Fruit fly (Drosophila melanogaster) whole organism, embryonic: Measurements from ENCODE around the gene schlank.

Experiments
- Adf1 ChIP-seq: fragments of 200-800 bp; sonication (Bioruptor generic); IDR thresholded peaks from 2 replicates; pipeline ENCODE4 v1.3.6; 2022; ENCODE audit warnings: missing biosample characterization, missing genetic modification characterization
- Aef1 ChIP-seq: fragments of 200-800 bp; sonication (Bioruptor generic); IDR thresholded peaks from 3 replicates; pipeline ENCODE4 v1.3.6; 2022; ENCODE audit warnings: missing biosample characterization, missing genetic modification characterization
- BtbVII ChIP-seq: fragments of 200-800 bp; sonication (Bioruptor generic); optimal IDR thresholded peaks from 3 replicates; lab custom pipeline; 2017; ENCODE audit warnings: missing biosample characterization, mild to moderate bottlenecking, missing genetic modification characterization
- CG1024 ChIP-seq: fragments of 200-800 bp; sonication (Bioruptor generic); IDR thresholded peaks from 2 replicates; pipeline ENCODE4 v1.3.6; 2022; ENCODE audit warnings: missing biosample characterization, missing genetic modification characterization
- CG12219 ChIP-seq: fragments of 200-800 bp; sonication (Bioruptor generic); optimal IDR thresholded peaks from 3 replicates; lab custom pipeline; 2018; ENCODE audit warnings: missing biosample characterization, mild to moderate bottlenecking, missing genetic modification characterization
- CG13894 ChIP-seq: fragments of 200-800 bp; sonication (Bioruptor generic); optimal IDR thresholded peaks from 3 replicates; lab custom pipeline; 2018; ENCODE audit warnings: missing biosample characterization, mild to moderate bottlenecking, missing genetic modification characterization, moderate library complexity
- CG1832 ChIP-seq: fragments of 200-800 bp; sonication (Bioruptor generic); optimal IDR thresholded peaks from 2 replicates; lab custom pipeline; 2017; ENCODE audit warnings: missing biosample characterization, mild to moderate bottlenecking, missing genetic modification characterization, inconsistent platforms
- CG31388 ChIP-seq: fragments of 200-800 bp; sonication (Bioruptor generic); optimal IDR thresholded peaks from 2 replicates; lab custom pipeline; 2016; ENCODE audit warnings: missing biosample characterization, missing genetic modification characterization
- CG3163 ChIP-seq: fragments of 200-800 bp; sonication (Bioruptor generic); optimal IDR thresholded peaks from 3 replicates; lab custom pipeline; 2016; ENCODE audit warnings: missing biosample characterization, missing genetic modification characterization
- CG7372 ChIP-seq: fragments of 200-800 bp; sonication (Bioruptor generic); IDR thresholded peaks from 2 replicates; pipeline ENCODE4 v1.3.6; 2022; ENCODE audit warnings: missing biosample characterization, missing genetic modification characterization
- CG7963 ChIP-seq: fragments of 200-800 bp; sonication (Bioruptor generic); IDR thresholded peaks from 3 replicates; pipeline ENCODE4 v1.3.6; 2022; ENCODE audit warnings: missing biosample characterization, missing genetic modification characterization; ENCODE audit not compliant: partially characterized antibody
- CG8765 ChIP-seq: fragments of 200-800 bp; sonication (Bioruptor generic); IDR thresholded peaks from 2 replicates; pipeline ENCODE4 v1.3.6; 2022; ENCODE audit warnings: missing biosample characterization, missing genetic modification characterization
- CG9437 ChIP-seq: fragments of 200-800 bp; sonication (Bioruptor generic); optimal IDR thresholded peaks from 2 replicates; lab custom pipeline; 2018; ENCODE audit warnings: missing biosample characterization, mild to moderate bottlenecking, missing genetic modification characterization
- CG9727 ChIP-seq: fragments of 200-800 bp; sonication (Bioruptor generic); optimal IDR thresholded peaks from 3 replicates; lab custom pipeline; 2017; ENCODE audit warnings: missing biosample characterization, mild to moderate bottlenecking, missing genetic modification characterization
- CHES-1-like ChIP-seq: fragments of 200-800 bp; sonication (Bioruptor generic); optimal IDR thresholded peaks from 2 replicates; lab custom pipeline; 2016; ENCODE audit warnings: missing biosample characterization, missing genetic modification characterization
- Dbx ChIP-seq: fragments of 200-800 bp; sonication (Bioruptor generic); IDR thresholded peaks from 3 replicates; pipeline ENCODE4 v1.3.6; 2022; ENCODE audit warnings: missing biosample characterization, missing genetic modification characterization
- E2f1 ChIP-seq: fragments of 200-800 bp; sonication (Bioruptor generic); IDR thresholded peaks from 2 replicates; pipeline ENCODE4 v1.3.6; 2022; ENCODE audit warnings: missing biosample characterization, missing genetic modification characterization
- Ets97D ChIP-seq: fragments of 200-800 bp; sonication (Bioruptor generic); optimal IDR thresholded peaks from 3 replicates; lab custom pipeline; 2016; ENCODE audit warnings: missing biosample characterization, missing genetic modification characterization
- HmgD ChIP-seq: fragments of 200-800 bp; sonication (Bioruptor generic); optimal IDR thresholded peaks from 3 replicates; lab custom pipeline; 2016; ENCODE audit warnings: missing biosample characterization, missing genetic modification characterization
- HmgZ ChIP-seq: fragments of 200-800 bp; sonication (Bioruptor generic); optimal IDR thresholded peaks from 2 replicates; lab custom pipeline; 2018; ENCODE audit warnings: missing biosample characterization, mild to moderate bottlenecking, missing genetic modification characterization
- Hsf ChIP-seq: fragments of 200-800 bp; sonication (Bioruptor generic); optimal IDR thresholded peaks from 3 replicates; lab custom pipeline; 2016; ENCODE audit warnings: missing biosample characterization, missing genetic modification characterization
- Lim3 ChIP-seq: fragments of 200-800 bp; sonication (Bioruptor generic); IDR thresholded peaks from 2 replicates; pipeline ENCODE4 v1.3.6; 2022; ENCODE audit warnings: missing biosample characterization, missing genetic modification characterization
- Med ChIP-seq: fragments of 200-800 bp; sonication (Bioruptor generic); peaks from one replicate; lab custom pipeline; 2016; ENCODE audit warnings: missing biosample characterization, missing genetic modification characterization, mild to moderate bottlenecking, inconsistent platforms, moderate library complexity
- Neu2 ChIP-seq: fragments of 200-800 bp; sonication (Bioruptor generic); optimal IDR thresholded peaks from 3 replicates; lab custom pipeline; 2016; ENCODE audit warnings: missing biosample characterization, missing genetic modification characterization, borderline replicate concordance
- Side ChIP-seq: fragments of 200-800 bp; sonication (Bioruptor generic); optimal IDR thresholded peaks from 2 replicates; lab custom pipeline; 2016; ENCODE audit warnings: missing biosample characterization, missing genetic modification characterization
- Sox102F ChIP-seq: fragments of 200-800 bp; sonication (Bioruptor generic); optimal IDR thresholded peaks from 2 replicates; lab custom pipeline; 2018; ENCODE audit warnings: missing biosample characterization, mild to moderate bottlenecking, missing genetic modification characterization, moderate library complexity
- Sry-β ChIP-seq: fragments of 200-800 bp; sonication (Bioruptor generic); optimal IDR thresholded peaks from 2 replicates; lab custom pipeline; 2018; ENCODE audit warnings: missing biosample characterization, mild to moderate bottlenecking, missing genetic modification characterization, moderate library complexity
- Trl ChIP-seq, 3 experiments: fragments of >200 bp in 2 of 3; fragments of 200-800 bp in 1 of 3; sonication (Bioruptor generic) in 1 of 3; optimal IDR thresholded peaks; 2 replicates in 1 of 3; 3 replicates in 2 of 3; lab custom pipeline; 2016 to 2017; ENCODE audit warnings: missing biosample characterization in 1 of 3, missing genetic modification characterization in 1 of 3
- al ChIP-seq: fragments of 200-800 bp; sonication (Bioruptor generic); IDR thresholded peaks from 2 replicates; pipeline ENCODE4 v1.3.6; 2022; ENCODE audit warnings: missing biosample characterization, missing genetic modification characterization
- cg ChIP-seq: fragments of 200-800 bp; sonication (Bioruptor generic); optimal IDR thresholded peaks from 3 replicates; lab custom pipeline; 2019; ENCODE audit warnings: missing biosample characterization, mild to moderate bottlenecking, missing genetic modification characterization, moderate library complexity
- chinmo ChIP-seq: fragments of 200-800 bp; sonication (Bioruptor generic); IDR thresholded peaks from 4 replicates; pipeline ENCODE4 v1.3.6; 2022; ENCODE audit warnings: missing biosample characterization, missing genetic modification characterization; ENCODE audit not compliant: partially characterized antibody
- croc ChIP-seq: fragments of 200-800 bp; sonication (Bioruptor generic); conservative IDR thresholded peaks from 3 replicates; pipeline ENCODE4 v1.3.6; 2022; ENCODE audit warnings: missing biosample characterization, missing genetic modification characterization
- ems ChIP-seq: fragments of 200-800 bp; sonication (Bioruptor generic); optimal IDR thresholded peaks from 3 replicates; lab custom pipeline; 2016; ENCODE audit warnings: missing biosample characterization, missing genetic modification characterization
- en ChIP-seq: fragments of 200-800 bp; sonication (Bioruptor generic); optimal IDR thresholded peaks from 2 replicates; lab custom pipeline; 2016; ENCODE audit warnings: missing biosample characterization, missing genetic modification characterization
- esg ChIP-seq: fragments of 200-800 bp; sonication (Bioruptor generic); conservative IDR thresholded peaks from 2 replicates; pipeline ENCODE4 v1.3.6; 2022; ENCODE audit warnings: missing biosample characterization, missing genetic modification characterization
- exex ChIP-seq: fragments of 200-800 bp; sonication (Bioruptor generic); optimal IDR thresholded peaks from 4 replicates; lab custom pipeline; 2018; ENCODE audit warnings: missing biosample characterization, mild to moderate bottlenecking, missing genetic modification characterization, moderate library complexity
- fd96Cb ChIP-seq: fragments of 200-800 bp; sonication (Bioruptor generic); optimal IDR thresholded peaks from 2 replicates; lab custom pipeline; 2018; ENCODE audit warnings: missing biosample characterization, mild to moderate bottlenecking, missing genetic modification characterization, moderate library complexity
- gcm2 ChIP-seq: fragments of 200-800 bp; sonication (Bioruptor generic); optimal IDR thresholded peaks from 2 replicates; lab custom pipeline; 2016; ENCODE audit warnings: missing biosample characterization, missing genetic modification characterization
- hbn ChIP-seq: fragments of 200-800 bp; sonication (Bioruptor generic); IDR thresholded peaks from 2 replicates; pipeline ENCODE4 v1.3.6; 2022; ENCODE audit warnings: missing biosample characterization, missing genetic modification characterization; ENCODE audit not compliant: partially characterized antibody
- hth ChIP-seq: fragments of >200 bp; optimal IDR thresholded peaks from 2 replicates; lab custom pipeline; 2017; ENCODE audit warnings: inconsistent platforms
- lola ChIP-seq, 3 experiments: fragments of >200 bp in 2 of 3; fragments of 200-800 bp in 1 of 3; sonication (Bioruptor generic) in 1 of 3; optimal IDR thresholded peaks; 2 replicates each; lab custom pipeline; 2017 to 2019; ENCODE audit warnings: missing biosample characterization in 3 of 3, missing genetic modification characterization in 3 of 3, mild to moderate bottlenecking in 1 of 3, moderate library complexity in 1 of 3
- nom ChIP-seq: fragments of 200-800 bp; sonication (Bioruptor generic); optimal IDR thresholded peaks from 2 replicates; lab custom pipeline; 2017; ENCODE audit warnings: missing biosample characterization, missing genetic modification characterization, mild to moderate bottlenecking, moderate library complexity, missing genetic modification reagents
- slbo ChIP-seq: fragments of 200-800 bp; sonication (Bioruptor generic); IDR thresholded peaks from 2 replicates; pipeline ENCODE4 v1.3.6; 2022; ENCODE audit warnings: missing biosample characterization, missing genetic modification characterization
- sqz ChIP-seq: fragments of 200-800 bp; sonication (Bioruptor generic); optimal IDR thresholded peaks from 3 replicates; lab custom pipeline; 2018; ENCODE audit warnings: missing biosample characterization, mild to moderate bottlenecking, missing genetic modification characterization
- zf30C ChIP-seq: fragments of 200-800 bp; sonication (Bioruptor generic); optimal IDR thresholded peaks from 3 replicates; lab custom pipeline; 2018; ENCODE audit warnings: missing biosample characterization, mild to moderate bottlenecking, missing genetic modification characterization
- zfh1 ChIP-seq: fragments of 200-800 bp; sonication (Bioruptor generic); IDR thresholded peaks from 3 replicates; pipeline ENCODE4 v1.3.6; 2022; ENCODE audit warnings: missing biosample characterization, missing genetic modification characterization

The schlank gene

DNA sequence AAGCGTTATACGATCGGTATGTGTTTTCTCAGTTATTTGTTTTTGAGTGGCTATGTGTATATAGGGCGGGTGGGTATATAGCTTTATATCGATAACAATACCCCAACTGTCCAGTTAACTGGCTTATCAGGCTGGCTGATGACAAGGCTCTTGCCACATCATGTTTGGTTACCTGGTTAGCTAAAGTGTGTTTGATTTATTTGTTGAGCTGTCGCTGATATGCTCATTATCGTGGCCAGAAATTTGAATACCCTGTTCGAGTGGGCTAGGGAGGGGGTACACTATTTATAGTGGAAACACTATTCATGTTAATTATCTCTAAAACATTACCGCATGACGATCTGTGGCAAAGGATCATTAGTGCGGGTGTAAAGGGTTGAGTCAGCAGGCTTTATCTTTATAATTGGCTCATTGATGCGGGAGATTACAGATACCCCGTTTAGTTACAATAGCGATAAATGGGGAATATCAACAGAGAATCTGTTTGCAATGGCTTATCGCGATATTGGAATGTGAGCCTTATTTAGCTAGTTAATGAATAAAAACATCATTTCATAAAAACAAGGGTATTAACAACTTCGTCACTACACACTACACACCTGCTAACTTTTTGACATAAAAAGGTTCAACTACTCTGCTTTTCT lies 14.0 kb downstream of the schlank start (continued):
- peak; percentile 87 for TF ChIP-seq exex (tag; lab: Kevin White, UChicago)

DNA sequence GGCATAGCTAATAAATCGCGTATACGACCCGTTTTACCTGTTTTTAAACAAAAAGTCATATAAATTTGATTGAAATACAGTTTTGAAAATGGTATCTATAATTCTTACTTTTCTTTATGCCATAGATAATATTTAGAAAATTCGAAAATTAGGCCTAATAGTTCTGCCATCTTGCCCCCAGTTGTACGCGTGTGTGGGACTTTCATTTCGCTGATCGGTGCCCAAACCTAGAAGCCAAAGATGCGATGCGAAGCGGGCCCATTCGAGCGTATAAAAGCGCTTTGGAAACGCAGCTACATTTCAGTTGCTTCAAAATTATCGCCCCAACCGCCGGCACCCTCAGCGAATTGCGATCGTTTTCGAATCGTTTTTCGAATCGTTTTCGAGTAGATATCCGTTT lies 30.0 kb downstream of the schlank start, which contains the start of gene CG14445:
CG14445 (plus strand) TSS at position 301 of the 400 bp plus-strand sequence.
- TF ChIP-seq CG7963 (no peak), Adf1 (GFP tag; lab: Robert Waterston, UW) (no peak), esg (GFP tag; lab: Robert Waterston, UW) (no peak), gcm2 (GFP tag; lab: Kevin White, UChicago) (no peak), Side (GFP tag; lab: Kevin White, UChicago) (no peak), E2f1 (GFP tag; lab: Robert Waterston, UW) (no peak), lola (GFP tag; optimal IDR thresholded peaks at IDR 0.05; lab: Kevin White, UChicago) (no peak), en (no peak), CG9437 (GFP tag; lab: Kevin White, UChicago) (no peak), chinmo (GFP tag; lab: Robert Waterston, UW) (no peak), BtbVII (no peak), CG31388 (GFP tag; lab: Kevin White, UChicago) (no peak), hbn (GFP tag; lab: Robert Waterston, UW) (no peak), croc (GFP tag; lab: Robert Waterston, UW) (no peak)

DNA sequence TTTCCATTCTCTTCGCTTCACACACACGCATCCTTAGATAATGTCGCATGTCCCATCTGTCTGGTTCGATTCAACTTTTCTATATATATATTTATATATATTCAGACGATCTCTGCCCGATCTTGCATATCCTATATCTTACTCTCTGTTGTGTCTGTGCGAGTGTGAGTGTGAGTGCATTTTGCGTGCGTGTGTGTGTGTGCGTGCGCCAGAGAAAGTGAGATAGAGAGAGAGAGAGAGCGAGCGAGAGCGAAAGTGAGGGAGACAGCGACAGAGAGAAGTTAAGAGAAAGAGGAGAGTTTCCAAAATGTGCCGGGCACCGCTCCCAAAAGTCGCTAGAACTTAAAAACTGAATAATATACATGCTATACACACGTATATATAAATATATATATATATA lies 35.3 kb downstream of the schlank start:
- TF ChIP-seq CG1832 (GFP tag; lab: Kevin White, UChicago) (peak; percentile 83), CG8765 (GFP tag; lab: Robert Waterston, UW) (no peak), Hsf (GFP tag; lab: Kevin White, UChicago) (no peak), ems (GFP tag; lab: Kevin White, UChicago) (no peak), CG9727 (no peak), Ets97D (no peak), Sox102F (GFP tag; lab: Kevin White, UChicago) (no peak), slbo (GFP tag; lab: Robert Waterston, UW) (no peak), HmgD (GFP tag; lab: Kevin White, UChicago) (no peak), Neu2 (GFP tag; lab: Kevin White, UChicago) (no peak), al (GFP tag; lab: Robert Waterston, UW) (no peak), CG1024 (GFP tag; lab: Robert Waterston, UW) (no peak), zfh1 (GFP tag; lab: Robert Waterston, UW) (no peak), cg (GFP tag; lab: Kevin White, UChicago) (peak; percentile 62), Trl (optimal IDR thresholded peaks at IDR 0.05; lab: Kevin White, UChicago) (peak; percentile 19 to 36), Trl (GFP tag; optimal IDR thresholded peaks at IDR 0.05; lab: Kevin White, UChicago) (no peak), hth (lab: Kevin White, UChicago) (no peak), zf30C (GFP tag; lab: Kevin White, UChicago) (no peak), Lim3 (GFP tag; lab: Robert Waterston, UW) (no peak)

DNA sequence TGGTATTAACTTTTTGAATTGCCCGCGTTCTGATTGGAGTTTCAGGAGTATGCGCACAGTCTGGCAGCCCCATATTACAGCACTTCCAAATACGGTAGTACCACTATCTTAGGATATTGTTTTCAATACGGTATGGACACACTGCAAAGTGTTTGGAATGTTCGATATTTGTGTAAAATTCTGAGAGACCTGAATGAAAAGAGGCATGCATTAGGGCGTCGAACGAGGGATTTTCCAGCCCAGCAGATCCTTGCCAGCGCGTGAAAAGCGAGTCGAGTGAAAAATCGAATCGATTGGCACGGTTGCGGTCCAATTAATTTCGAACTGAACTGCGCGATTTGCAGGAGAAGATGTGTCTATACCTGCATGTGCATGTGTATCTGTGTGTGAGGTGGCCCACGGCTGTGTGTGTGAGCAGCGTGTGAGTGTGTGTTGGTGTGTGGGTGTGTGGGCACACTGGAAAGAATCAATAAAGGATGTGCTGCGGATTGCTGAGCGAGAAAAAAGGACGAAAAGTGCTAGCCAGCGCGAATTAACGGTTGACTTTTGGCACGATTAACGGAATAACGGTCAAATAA lies 41.5 kb downstream of the schlank start, which contains the start of gene dtn:
dtn (plus strand) TSS at position 176 of the 578 bp plus-strand sequence.
- no peak for TF ChIP-seq CG12219
- TF ChIP-seq nom (GFP tag; lab: Kevin White, UChicago), result no peak
- TF ChIP-seq CG13894 (tag; lab: Kevin White, UChicago), result no peak
- no peak for TF ChIP-seq Aef1 (GFP tag; lab: Robert Waterston, UW)
- TF ChIP-seq sqz (GFP tag; lab: Kevin White, UChicago), result no peak
- no peak for TF ChIP-seq CHES-1-like (GFP tag; lab: Kevin White, UChicago)
- TF ChIP-seq Sry-β, result no peak
- no peak for TF ChIP-seq Dbx (GFP tag; lab: Robert Waterston, UW)
- no peak for TF ChIP-seq CG7372 (GFP tag; lab: Robert Waterston, UW)
- no peak for TF ChIP-seq ems (GFP tag; lab: Kevin White, UChicago)
- no peak for TF ChIP-seq CG3163 (GFP tag; lab: Kevin White, UChicago)
- no peak for TF ChIP-seq Ets97D
- TF ChIP-seq fd96Cb (tag; lab: Kevin White, UChicago), result no peak
- TF ChIP-seq HmgZ (tag; lab: Kevin White, UChicago), result no peak
- TF ChIP-seq Med (GFP tag; lab: Kevin White, UChicago), result peak; percentile 57
